Worm (Caenorhabditis elegans): ENCODE results near the gene mel-28.

The mel-28 gene

ce11 chrIII:4796536-4796935 is 10.7 kb downstream of the mel-28 start, which contains the start of gene tag-325:
TSS of gene tag-325 (plus strand) at chrIII:4796836.
- TF ChIP-seq unc-55 (GFP tag; optimal IDR thresholded peaks at IDR 0.05) (no peak), nhr-237 (tag; optimal IDR thresholded peaks at IDR 0.05) (no peak), fos-1 (tag; optimal IDR thresholded peaks at IDR 0.05) (peak; percentile 26)

ce11 chrIII:4802707-4803106 is 16.8 kb downstream of the mel-28 start, which contains the start of gene metl-5:
TSS of gene metl-5 (plus strand) at chrIII:4803007.
- no peak for TF ChIP-seq zag-1 (tag; optimal IDR thresholded peaks at IDR 0.05)
- no peak for TF ChIP-seq nhr-6 (tag; optimal IDR thresholded peaks at IDR 0.05)
- no peak for TF ChIP-seq R02D3.7 (tag; optimal IDR thresholded peaks at IDR 0.05)
- TF ChIP-seq ztf-11 (tag; optimal IDR thresholded peaks at IDR 0.05) = no peak
- TF ChIP-seq elt-3 (tag; optimal IDR thresholded peaks at IDR 0.05) = no peak
- TF ChIP-seq blmp-1 (tag; optimal IDR thresholded peaks at IDR 0.05; ENCODE audit: insufficient read depth) = no peak

ce11 chrIII:4806345-4806744 is 20.5 kb downstream of the mel-28 start:
- no peak for TF ChIP-seq lin-11 (tag; optimal IDR thresholded peaks at IDR 0.05)
- no peak for TF ChIP-seq ztf-1 (GFP tag; conservative IDR thresholded peaks at IDR 0.05)
- TF ChIP-seq unc-62 (GFP tag; optimal IDR thresholded peaks at IDR 0.05) = no peak
- TF ChIP-seq zag-1 (tag; optimal IDR thresholded peaks at IDR 0.05) = no peak
- no peak for TF ChIP-seq nhr-11 (tag; optimal IDR thresholded peaks at IDR 0.05)
- TF ChIP-seq lsy-2 (tag; optimal IDR thresholded peaks at IDR 0.05) = no peak
- TF ChIP-seq mdl-1 (tag; optimal IDR thresholded peaks at IDR 0.05) = no peak
- no peak for TF ChIP-seq crh-2 (tag; optimal IDR thresholded peaks at IDR 0.05)
- no peak for TF ChIP-seq sem-4 (tag; optimal IDR thresholded peaks at IDR 0.05)
- no peak for TF ChIP-seq fos-1 (tag; optimal IDR thresholded peaks at IDR 0.05)
- TF ChIP-seq lin-39 (tag; optimal IDR thresholded peaks at IDR 0.05) = no peak
- TF ChIP-seq lin-13 (GFP tag; optimal IDR thresholded peaks at IDR 0.05) = no peak
- TF ChIP-seq sma-9 (GFP tag; optimal IDR thresholded peaks at IDR 0.05) = no peak
- TF ChIP-seq sma-9 (tag; optimal IDR thresholded peaks at IDR 0.05) = no peak
- TF ChIP-seq Y55F3AM.14 (GFP tag; optimal IDR thresholded peaks at IDR 0.05) = no peak
- no peak for TF ChIP-seq elt-3 (tag; optimal IDR thresholded peaks at IDR 0.05)

- no peak for TF ChIP-seq elt-1 (tag; optimal IDR thresholded peaks at IDR 0.05)
- peak in 1 of 2 experiments; percentile 63 for TF ChIP-seq lsy-2 (tag; optimal IDR thresholded peaks at IDR 0.05)
Measured at ce11 chrIII:4808089-4808488, 22.2 kb downstream of the mel-28 start.

ce11 chrIII:4809526-4810153 is 23.8 kb downstream of the mel-28 start, which contains the start of gene pal-1:
TSS of gene pal-1 (minus strand) at chrIII:4809576.
- TF ChIP-seq nhr-21 (tag; optimal IDR thresholded peaks at IDR 0.05) (no peak), C34F6.9 (tag; optimal IDR thresholded peaks at IDR 0.05) (no peak), aly-2 (tag; optimal IDR thresholded peaks at IDR 0.05) (no peak), ceh-16 (tag; optimal IDR thresholded peaks at IDR 0.05) (no peak), fos-1 (tag; optimal IDR thresholded peaks at IDR 0.05) (no peak), unc-39 (tag; optimal IDR thresholded peaks at IDR 0.05) (no peak), ztf-1 (GFP tag; conservative IDR thresholded peaks at IDR 0.05) (no peak), mab-5 (tag; optimal IDR thresholded peaks at IDR 0.05) (no peak), lin-11 (tag; optimal IDR thresholded peaks at IDR 0.05) (no peak), F13H6.1 (tag; optimal IDR thresholded peaks at IDR 0.05) (no peak)

ce11 chrIII:4811195-4811594 is 25.3 kb downstream of the mel-28 start, which contains the start of gene C38D4.7:
TSS of gene C38D4.7 (minus strand) at chrIII:4811295.
- TF ChIP-seq C34F6.9 (tag; optimal IDR thresholded peaks at IDR 0.05) = no peak
- TF ChIP-seq lin-11 (tag; optimal IDR thresholded peaks at IDR 0.05) = no peak
- no peak for TF ChIP-seq sma-9 (GFP tag; optimal IDR thresholded peaks at IDR 0.05)
- no peak for TF ChIP-seq sma-9 (tag; optimal IDR thresholded peaks at IDR 0.05)
- TF ChIP-seq Y55F3AM.14 (GFP tag; optimal IDR thresholded peaks at IDR 0.05) = no peak
- no peak for TF ChIP-seq ceh-82 (tag; optimal IDR thresholded peaks at IDR 0.05)
- no peak for TF ChIP-seq ztf-1 (GFP tag; conservative IDR thresholded peaks at IDR 0.05)
- TF ChIP-seq unc-39 (tag; optimal IDR thresholded peaks at IDR 0.05) = no peak
- no peak for TF ChIP-seq ama-1 (optimal IDR thresholded peaks at IDR 0.05)
- TF ChIP-seq ceh-16 (tag; optimal IDR thresholded peaks at IDR 0.05) = no peak

All from whole organism, L2 larva.